Worm (Caenorhabditis elegans) whole organism, L2 larva: ENCODE results near the gene osm-7.

Source experiments
- C34F6.9 ChIP-seq: fragments of 150-350 bp; optimal IDR thresholded peaks from 2 replicates; lab custom pipeline; 2014; ENCODE audit warnings: missing biosample characterization, missing genetic modification characterization
- F13H6.1 ChIP-seq: sonication (generic microtip); optimal IDR thresholded peaks from 2 replicates; lab custom pipeline; 2016; ENCODE audit warnings: missing genetic modification characterization, missing compliant biosample characterization
- R02D3.7 ChIP-seq: fragments of 150-350 bp; optimal IDR thresholded peaks from 2 replicates; lab custom pipeline; 2014; ENCODE audit warnings: missing biosample characterization, missing genetic modification characterization
- ZK546.5 ChIP-seq: sonication (generic microtip); optimal IDR thresholded peaks from 2 replicates; lab custom pipeline; 2017; ENCODE audit warnings: missing biosample characterization, missing genetic modification characterization
- alr-1 ChIP-seq: fragments of 150-350 bp; optimal IDR thresholded peaks from 2 replicates; lab custom pipeline; 2014; ENCODE audit warnings: missing biosample characterization, missing genetic modification characterization
- aly-2 ChIP-seq: fragments of 150-350 bp; optimal IDR thresholded peaks from 2 replicates; lab custom pipeline; 2014; ENCODE audit warnings: missing biosample characterization, missing genetic modification characterization
- ama-1 ChIP-seq: fragments of 150-350 bp; optimal IDR thresholded peaks from 2 replicates; lab custom pipeline; 2018; ENCODE audit warnings: inconsistent platforms
- ceh-16 ChIP-seq: fragments of 150-350 bp; optimal IDR thresholded peaks from 2 replicates; lab custom pipeline; 2014; ENCODE audit warnings: missing biosample characterization, missing genetic modification characterization
- crh-2 ChIP-seq: sonication (generic microtip); optimal IDR thresholded peaks from 2 replicates; lab custom pipeline; 2017; ENCODE audit warnings: missing biosample characterization, missing genetic modification characterization
- dmd-4 ChIP-seq: sonication (generic microtip); optimal IDR thresholded peaks from 2 replicates; lab custom pipeline; 2017; ENCODE audit warnings: missing biosample characterization, missing genetic modification characterization
- egl-27 ChIP-seq: sonication (generic microtip); optimal IDR thresholded peaks from 3 replicates; lab custom pipeline; 2017; ENCODE audit warnings: missing biosample characterization, missing genetic modification reagents, missing genetic modification characterization
- elt-3 ChIP-seq: sonication (generic microtip); optimal IDR thresholded peaks from 2 replicates; lab custom pipeline; 2017; ENCODE audit warnings: missing biosample characterization, missing genetic modification characterization
- fos-1 ChIP-seq: fragments of 150-350 bp; optimal IDR thresholded peaks from 2 replicates; lab custom pipeline; 2014; ENCODE audit warnings: missing biosample characterization, missing genetic modification characterization
- gmeb-1 ChIP-seq: fragments of 150-350 bp; optimal IDR thresholded peaks from 2 replicates; lab custom pipeline; 2014; ENCODE audit warnings: missing biosample characterization, missing genetic modification characterization
- lin-11 ChIP-seq: fragments of 150-350 bp; sonication (generic microtip); optimal IDR thresholded peaks from 2 replicates; lab custom pipeline; 2014; ENCODE audit warnings: missing biosample characterization, missing genetic modification characterization, inconsistent platforms, mixed read lengths
- lin-13 ChIP-seq: fragments of 150-350 bp; optimal IDR thresholded peaks from 2 replicates; lab custom pipeline; 2014; ENCODE audit warnings: missing biosample characterization, missing genetic modification reagents, missing genetic modification characterization
- lin-39 ChIP-seq: fragments of 150-350 bp; optimal IDR thresholded peaks from 2 replicates; lab custom pipeline; 2014; ENCODE audit warnings: missing biosample characterization, missing genetic modification reagents, missing genetic modification characterization
- lsy-2 ChIP-seq, 2 experiments: fragments of 150-350 bp in 1 of 2; sonication (generic microtip) in 1 of 2; optimal IDR thresholded peaks; 2 replicates each; lab custom pipeline; 2014 to 2017; ENCODE audit warnings: missing biosample characterization in 2 of 2, missing genetic modification characterization in 2 of 2
- mab-5 ChIP-seq: fragments of 150-350 bp; optimal IDR thresholded peaks from 2 replicates; lab custom pipeline; 2014; ENCODE audit warnings: missing biosample characterization, missing genetic modification characterization
- mbf-1 ChIP-seq: sonication (generic microtip); optimal IDR thresholded peaks from 2 replicates; lab custom pipeline; 2017; ENCODE audit warnings: missing biosample characterization, missing genetic modification characterization
- mdl-1 ChIP-seq, 2 experiments: fragments of 150-350 bp in 1 of 2; sonication (generic microtip) in 1 of 2; optimal IDR thresholded peaks; 2 replicates each; lab custom pipeline; 2017; ENCODE audit warnings: missing biosample characterization in 2 of 2, missing genetic modification characterization in 2 of 2
- nhr-10 ChIP-seq: sonication (generic microtip); optimal IDR thresholded peaks from 2 replicates; lab custom pipeline; 2017; ENCODE audit warnings: missing biosample characterization, missing genetic modification characterization
- nhr-11 ChIP-seq: fragments of 150-350 bp; optimal IDR thresholded peaks from 2 replicates; lab custom pipeline; 2014; ENCODE audit warnings: missing biosample characterization, missing genetic modification characterization
- nhr-12 ChIP-seq: fragments of 150-350 bp; optimal IDR thresholded peaks from 2 replicates; lab custom pipeline; 2014; ENCODE audit warnings: missing biosample characterization, missing genetic modification characterization
- nhr-129 ChIP-seq: fragments of 150-350 bp; optimal IDR thresholded peaks from 2 replicates; lab custom pipeline; 2014; ENCODE audit warnings: missing biosample characterization, missing genetic modification characterization
- nhr-21 ChIP-seq: fragments of 150-350 bp; optimal IDR thresholded peaks from 2 replicates; lab custom pipeline; 2014; ENCODE audit warnings: missing biosample characterization, missing genetic modification characterization
- nhr-23 ChIP-seq: fragments of 150-350 bp; optimal IDR thresholded peaks from 2 replicates; lab custom pipeline; 2014; ENCODE audit warnings: missing biosample characterization, missing genetic modification reagents, missing genetic modification characterization
- nhr-237 ChIP-seq: fragments of 150-350 bp; optimal IDR thresholded peaks from 2 replicates; lab custom pipeline; 2014; ENCODE audit warnings: missing biosample characterization, missing genetic modification characterization
- nhr-25 ChIP-seq: fragments of 150-350 bp; sonication (generic microtip); optimal IDR thresholded peaks from 3 replicates; lab custom pipeline; 2014; ENCODE audit warnings: missing biosample characterization, missing genetic modification characterization
- nhr-6 ChIP-seq: fragments of 150-350 bp; optimal IDR thresholded peaks from 2 replicates; lab custom pipeline; 2014; ENCODE audit warnings: missing biosample characterization, missing genetic modification characterization
- nhr-77 ChIP-seq: fragments of 150-350 bp; optimal IDR thresholded peaks from 2 replicates; lab custom pipeline; 2014; ENCODE audit warnings: missing biosample characterization, missing genetic modification characterization
- peb-1 ChIP-seq: fragments of 150-350 bp; optimal IDR thresholded peaks from 2 replicates; lab custom pipeline; 2014; ENCODE audit warnings: missing biosample characterization, missing genetic modification characterization
- sem-4 ChIP-seq: fragments of 150-350 bp; optimal IDR thresholded peaks from 2 replicates; lab custom pipeline; 2014; ENCODE audit warnings: missing biosample characterization, missing genetic modification reagents, missing genetic modification characterization
- skn-1 ChIP-seq: sonication (generic microtip); optimal IDR thresholded peaks from 2 replicates; lab custom pipeline; 2017; ENCODE audit warnings: missing biosample characterization, missing genetic modification characterization
- sma-3 ChIP-seq: sonication (generic microtip); optimal IDR thresholded peaks from 2 replicates; lab custom pipeline; 2016; ENCODE audit warnings: missing genetic modification reagents, missing genetic modification characterization, missing compliant biosample characterization
- sma-9 ChIP-seq, 2 experiments: fragments of 150-350 bp in 1 of 2; sonication (generic microtip) in 1 of 2; optimal IDR thresholded peaks; 2 replicates each; lab custom pipeline; 2014 to 2016; ENCODE audit warnings: missing genetic modification characterization in 2 of 2, mild to moderate bottlenecking in 1 of 2, missing biosample characterization in 1 of 2, missing compliant biosample characterization in 1 of 2, missing genetic modification reagents in 1 of 2, moderate library complexity in 1 of 2
- snpc-4 ChIP-seq: fragments of 150-350 bp; optimal IDR thresholded peaks from 2 replicates; lab custom pipeline; 2014; ENCODE audit warnings: missing biosample characterization, missing genetic modification characterization
- unc-39 ChIP-seq: fragments of 150-350 bp; optimal IDR thresholded peaks from 2 replicates; lab custom pipeline; 2014; ENCODE audit warnings: missing biosample characterization, missing genetic modification characterization
- unc-55 ChIP-seq: fragments of 150-350 bp; sonication (generic microtip); optimal IDR thresholded peaks from 3 replicates; lab custom pipeline; 2014; ENCODE audit warnings: missing biosample characterization, missing genetic modification reagents, missing genetic modification characterization
- unc-62 ChIP-seq: fragments of 150-350 bp; optimal IDR thresholded peaks from 2 replicates; lab custom pipeline; 2014; ENCODE audit warnings: missing biosample characterization, missing genetic modification reagents, missing genetic modification characterization
- zag-1 ChIP-seq: fragments of 150-350 bp; optimal IDR thresholded peaks from 2 replicates; lab custom pipeline; 2014; ENCODE audit warnings: missing biosample characterization, missing genetic modification characterization
- ztf-1 ChIP-seq: fragments of 200-800 bp; sonication (Bioruptor generic); conservative IDR thresholded peaks from 2 replicates; pipeline ENCODE4 v1.3.6; 2022; ENCODE audit warnings: missing genetic modification characterization, missing compliant biosample characterization

osm-7 gene

ce11 chrIII:13535735-13536390, 40.1 kb upstream of the osm-7 start:
- TF ChIP-seq mbf-1, result no peak
- no peak for TF ChIP-seq snpc-4 (tag; lab: Kevin White, UChicago)
- TF ChIP-seq mab-5, result no peak
- TF ChIP-seq lsy-2 (tag; optimal IDR thresholded peaks at IDR 0.05; lab: Kevin White, UChicago), result no peak
- no peak for TF ChIP-seq crh-2 (tag; lab: Kevin White, UChicago)
- no peak for TF ChIP-seq dmd-4 (tag; lab: Kevin White, UChicago)
- no peak for TF ChIP-seq skn-1
- TF ChIP-seq ceh-16 (tag; lab: Kevin White, UChicago), result no peak
- no peak for TF ChIP-seq nhr-23 (tag; lab: Kevin White, UChicago)
- no peak for TF ChIP-seq elt-3 (tag; lab: Kevin White, UChicago)
- no peak for TF ChIP-seq F13H6.1 (tag; lab: Kevin White, UChicago)
- TF ChIP-seq nhr-11, result no peak
- no peak for TF ChIP-seq lin-11 (tag; lab: Kevin White, UChicago)
- TF ChIP-seq sma-9 (GFP tag; optimal IDR thresholded peaks at IDR 0.05; lab: Kevin White, UChicago), result no peak
- TF ChIP-seq sma-9 (tag; optimal IDR thresholded peaks at IDR 0.05; lab: Kevin White, UChicago), result no peak
- no peak for TF ChIP-seq sem-4
- TF ChIP-seq nhr-6 (tag; lab: Kevin White, UChicago), result no peak
- no peak for TF ChIP-seq sma-3 (GFP tag; lab: Kevin White, UChicago)
- TF ChIP-seq nhr-77 (tag; lab: Kevin White, UChicago), result no peak

DNA sequence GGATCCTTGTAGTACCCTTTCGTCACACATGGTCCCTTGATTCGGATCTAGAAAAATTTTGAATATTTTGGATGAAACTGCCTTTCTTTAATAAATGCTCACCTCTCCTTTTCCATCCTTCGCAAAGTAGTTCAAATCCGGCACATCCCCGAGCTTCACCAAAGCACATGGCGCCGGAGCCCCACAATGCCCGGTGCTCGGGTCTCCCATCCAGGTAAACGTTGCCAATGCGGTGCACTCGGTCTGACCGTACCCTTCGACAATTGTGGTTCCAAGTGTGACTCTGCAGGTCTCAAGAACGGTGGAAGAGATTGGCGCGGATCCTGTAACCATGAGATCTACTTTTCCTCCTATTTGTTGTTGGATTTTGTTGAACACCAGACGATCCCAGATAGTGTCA, 35.2 kb upstream of the osm-7 start:
- TF ChIP-seq unc-62 (GFP tag; lab: Kevin White, UChicago), result no peak

DNA sequence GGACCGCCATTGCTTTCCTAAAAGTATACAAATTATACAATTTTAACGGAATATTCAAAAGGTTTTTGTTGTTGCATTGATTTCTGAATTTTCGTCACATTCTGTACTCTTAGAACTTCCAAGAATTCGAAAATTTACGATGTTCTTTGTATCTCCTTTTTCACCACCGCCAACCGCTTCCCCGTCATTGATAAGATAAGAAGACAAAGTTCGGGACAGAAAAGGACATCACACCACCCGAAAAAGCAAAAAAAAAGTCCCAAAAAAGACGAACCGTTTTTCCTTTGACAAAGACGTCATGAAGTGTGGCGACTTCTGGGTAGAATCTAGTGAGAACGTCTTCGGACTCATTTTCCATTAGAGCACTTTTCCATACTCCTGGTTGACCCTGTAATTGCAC, 33.5 kb upstream of the osm-7 start:
- TF ChIP-seq mab-5 (no peak), gmeb-1 (tag; lab: Kevin White, UChicago) (peak; percentile 7), crh-2 (tag; lab: Kevin White, UChicago) (peak; percentile 41), fos-1 (peak; percentile 61), ZK546.5 (tag; lab: Kevin White, UChicago) (no peak), nhr-6 (tag; lab: Kevin White, UChicago) (no peak), snpc-4 (tag; lab: Kevin White, UChicago) (no peak)
- TF ChIP-seq, all 48 proteins: peak for 3

- TF ChIP-seq nhr-237 (tag; lab: Kevin White, UChicago) (no peak), sma-3 (GFP tag; lab: Kevin White, UChicago) (no peak), ceh-16 (tag; lab: Kevin White, UChicago) (no peak), nhr-10 (tag; lab: Kevin White, UChicago) (no peak), peb-1 (tag; lab: Kevin White, UChicago) (no peak)
- TF ChIP-seq, all 48 proteins: peak for 0
Measured at ce11 chrIII:13543434-13543833, 32.5 kb upstream of the osm-7 start, which contains the start of gene acs-5. acs-5 (minus strand) TSS chrIII:13543534.

ce11 chrIII:13544593-13544992, 31.4 kb upstream of the osm-7 start:
- TF ChIP-seq nhr-11 (no peak), nhr-129 (peak; percentile 36), ceh-16 (tag; lab: Kevin White, UChicago) (no peak), mab-5 (no peak), zag-1 (tag; lab: Kevin White, UChicago) (no peak), nhr-23 (tag; lab: Kevin White, UChicago) (no peak), R02D3.7 (tag; lab: Kevin White, UChicago) (no peak), unc-55 (GFP tag; lab: Kevin White, UChicago) (no peak), mdl-1 (tag; optimal IDR thresholded peaks at IDR 0.05; lab: Kevin White, UChicago) (no peak), unc-62 (GFP tag; lab: Kevin White, UChicago) (no peak), nhr-10 (tag; lab: Kevin White, UChicago) (no peak), sma-9 (GFP tag; optimal IDR thresholded peaks at IDR 0.05; lab: Kevin White, UChicago) (peak; percentile 48), sma-9 (tag; optimal IDR thresholded peaks at IDR 0.05; lab: Kevin White, UChicago) (no peak), aly-2 (tag; lab: Kevin White, UChicago) (no peak), F13H6.1 (tag; lab: Kevin White, UChicago) (peak; percentile 4), nhr-237 (tag; lab: Kevin White, UChicago) (no peak), egl-27 (tag; lab: Kevin White, UChicago) (no peak), nhr-12 (tag; lab: Kevin White, UChicago) (no peak), nhr-77 (tag; lab: Kevin White, UChicago) (no peak), ztf-1 (no peak), nhr-21 (tag; lab: Kevin White, UChicago) (no peak), lsy-2 (tag; optimal IDR thresholded peaks at IDR 0.05; lab: Kevin White, UChicago) (no peak), gmeb-1 (tag; lab: Kevin White, UChicago) (peak; percentile 47), peb-1 (tag; lab: Kevin White, UChicago) (no peak), unc-39 (tag; lab: Kevin White, UChicago) (no peak), nhr-25 (tag; lab: Kevin White, UChicago) (peak; percentile 53), alr-1 (tag; lab: Kevin White, UChicago) (no peak), ama-1 (no peak), C34F6.9 (tag; lab: Kevin White, UChicago) (no peak), lin-13 (GFP tag; lab: Kevin White, UChicago) (no peak), dmd-4 (tag; lab: Kevin White, UChicago) (no peak), skn-1 (no peak), lin-39 (tag; lab: Kevin White, UChicago) (no peak), lin-11 (tag; lab: Kevin White, UChicago) (no peak)
